Fruit fly (Drosophila melanogaster): ENCODE results near the gene CG33770.

DNA sequence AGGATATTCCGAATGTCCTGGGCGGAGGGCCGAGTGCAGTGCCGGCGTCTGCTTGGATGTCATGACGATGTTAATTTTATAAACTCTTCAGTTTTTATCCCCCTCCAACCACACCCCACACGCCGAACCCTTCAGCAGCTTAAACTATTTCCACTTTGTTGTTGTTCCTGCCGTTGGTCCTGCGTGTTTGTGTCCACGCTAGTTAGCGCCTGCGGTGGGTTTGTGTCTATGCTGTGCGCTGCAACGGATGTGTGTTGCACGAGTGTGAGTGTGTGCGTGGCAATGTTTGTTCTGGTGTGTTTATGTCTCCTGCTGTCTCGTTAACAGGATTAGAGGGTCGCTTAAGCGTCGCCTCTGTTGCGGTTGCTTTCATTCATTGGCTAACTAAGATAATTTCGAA lies 31.7 kb upstream of the CG33770 start:
- TF ChIP-seq Pif1B (GFP tag; optimal IDR thresholded peaks at IDR 0.05): no peak
- TF ChIP-seq Snoo (tag; optimal IDR thresholded peaks at IDR 0.05): no peak
- no peak for TF ChIP-seq CG14655 (GFP tag; optimal IDR thresholded peaks at IDR 0.05)
- TF ChIP-seq CG32121 (GFP tag; IDR thresholded peaks at IDR 0.05): no peak
- no peak for TF ChIP-seq Ets98B (GFP tag; IDR thresholded peaks at IDR 0.05)
- TF ChIP-seq gl (tag; optimal IDR thresholded peaks at IDR 0.05): no peak
- TF ChIP-seq fd96Ca (GFP tag; IDR thresholded peaks at IDR 0.05): no peak
- TF ChIP-seq CG15710 (tag; optimal IDR thresholded peaks at IDR 0.05): no peak
- TF ChIP-seq D1 (tag; optimal IDR thresholded peaks at IDR 0.05): no peak
- no peak for TF ChIP-seq CG10348 (GFP tag; IDR thresholded peaks at IDR 0.05)
- no peak for TF ChIP-seq rn (GFP tag; IDR thresholded peaks at IDR 0.05)
- no peak for TF ChIP-seq CG13204 (GFP tag; optimal IDR thresholded peaks at IDR 0.05)

All from whole organism, pupa.